Worm (Caenorhabditis elegans): Measurements from ENCODE around the gene flp-17.
A peak's percentile ranks its signal among the peaks of the same experiment; 100 is the strongest.
"Not testable (repeated sequence)": the region's sequence is repeated elsewhere in the genome, so short reads cannot be mapped to it uniquely, and the experiment has no call there.

flp-17 gene

ce11 chrIV:17165734-17166133 is 26.0 kb downstream of the flp-17 start, which contains the start of gene skr-8:
skr-8 (minus strand) TSS chrIV:17165834.
- not testable (repeated sequence) for TF ChIP-seq sea-1 (GFP tag; conservative IDR thresholded peaks at IDR 0.05); tbx-11 (GFP tag; IDR thresholded peaks at IDR 0.05); hnd-1 (tag; optimal IDR thresholded peaks at IDR 0.05)

ce11 chrIV:17163273-17163672 is 28.4 kb downstream of the flp-17 start, which contains the start of gene skr-9:
skr-9 (plus strand) TSS chrIV:17163573.
- not testable (repeated sequence) for TF ChIP-seq ceh-13 (GFP tag; optimal IDR thresholded peaks at IDR 0.05); ceh-36 (tag; optimal IDR thresholded peaks at IDR 0.05); F13C5.2 (tag; optimal IDR thresholded peaks at IDR 0.05)

ce11 chrIV:17162515-17162914 is 29.2 kb downstream of the flp-17 start, which contains the start of gene skr-13:
skr-13 (minus strand) TSS chrIV:17162615.
- TF ChIP-seq tbx-11 (GFP tag; IDR thresholded peaks at IDR 0.05) (no peak), ceh-13 (GFP tag; optimal IDR thresholded peaks at IDR 0.05) (no peak), sea-1 (GFP tag; conservative IDR thresholded peaks at IDR 0.05) (no peak), aly-1 (tag; optimal IDR thresholded peaks at IDR 0.05) (no peak), ama-1 (optimal IDR thresholded peaks at IDR 0.05) (no peak), F13C5.2 (tag; optimal IDR thresholded peaks at IDR 0.05) (no peak), hmbx-1 (tag; optimal IDR thresholded peaks at IDR 0.05) (no peak), ceh-36 (tag; optimal IDR thresholded peaks at IDR 0.05) (no peak), B0310.2 (tag; optimal IDR thresholded peaks at IDR 0.05) (no peak), tbx-37 (GFP tag; conservative IDR thresholded peaks at IDR 0.05) (no peak), tra-4 (tag; optimal IDR thresholded peaks at IDR 0.05) (no peak), hmg-4 (GFP tag; optimal IDR thresholded peaks at IDR 0.05) (no peak), scrt-1 (GFP tag; IDR thresholded peaks at IDR 0.05) (no peak), pes-1 (GFP tag; IDR thresholded peaks at IDR 0.05) (no peak), ets-7 (tag; optimal IDR thresholded peaks at IDR 0.05) (no peak), flt-1 (GFP tag; IDR thresholded peaks at IDR 0.05) (no peak), hnd-1 (tag; optimal IDR thresholded peaks at IDR 0.05) (no peak)

ce11 chrIV:17155625-17156024 is 36.1 kb downstream of the flp-17 start:
- peak; percentile 44; the same call in 1 of the 2 replicates for TF ChIP-seq pes-1 (GFP tag; IDR thresholded peaks at IDR 0.05)

- no peak for TF ChIP-seq B0310.2 (tag; optimal IDR thresholded peaks at IDR 0.05)
Observed at ce11 chrIV:17153002-17153401, 38.7 kb downstream of the flp-17 start.

ce11 chrIV:17150871-17151270 is 40.8 kb downstream of the flp-17 start, which contains the start of gene Y116A8C.40:
Y116A8C.40 (minus strand) TSS chrIV:17150971.
- TF ChIP-seq ets-7 (tag; optimal IDR thresholded peaks at IDR 0.05) (no peak), F13C5.2 (tag; optimal IDR thresholded peaks at IDR 0.05) (no peak), flt-1 (GFP tag; IDR thresholded peaks at IDR 0.05) (no peak)

ce11 chrIV:17150418-17150817 is 41.3 kb downstream of the flp-17 start:
- TF ChIP-seq tbx-11 (GFP tag; IDR thresholded peaks at IDR 0.05) (no peak), B0310.2 (tag; optimal IDR thresholded peaks at IDR 0.05) (no peak), ceh-13 (GFP tag; optimal IDR thresholded peaks at IDR 0.05) (no peak), flt-1 (GFP tag; IDR thresholded peaks at IDR 0.05) (no peak), hmg-4 (GFP tag; optimal IDR thresholded peaks at IDR 0.05) (no peak), hmbx-1 (tag; optimal IDR thresholded peaks at IDR 0.05) (no peak), F13C5.2 (tag; optimal IDR thresholded peaks at IDR 0.05) (no peak), sea-1 (GFP tag; conservative IDR thresholded peaks at IDR 0.05) (no peak), scrt-1 (GFP tag; IDR thresholded peaks at IDR 0.05) (no peak), ets-7 (tag; optimal IDR thresholded peaks at IDR 0.05) (no peak), aly-1 (tag; optimal IDR thresholded peaks at IDR 0.05) (no peak), hnd-1 (tag; optimal IDR thresholded peaks at IDR 0.05) (no peak), pes-1 (GFP tag; IDR thresholded peaks at IDR 0.05) (no peak), ama-1 (optimal IDR thresholded peaks at IDR 0.05) (no peak), tbx-37 (GFP tag; conservative IDR thresholded peaks at IDR 0.05) (no peak), tra-4 (tag; optimal IDR thresholded peaks at IDR 0.05) (no peak), ceh-36 (tag; optimal IDR thresholded peaks at IDR 0.05) (no peak)
